Fruit fly (Drosophila melanogaster): ENCODE results near the gene CG14160.

DNA sequence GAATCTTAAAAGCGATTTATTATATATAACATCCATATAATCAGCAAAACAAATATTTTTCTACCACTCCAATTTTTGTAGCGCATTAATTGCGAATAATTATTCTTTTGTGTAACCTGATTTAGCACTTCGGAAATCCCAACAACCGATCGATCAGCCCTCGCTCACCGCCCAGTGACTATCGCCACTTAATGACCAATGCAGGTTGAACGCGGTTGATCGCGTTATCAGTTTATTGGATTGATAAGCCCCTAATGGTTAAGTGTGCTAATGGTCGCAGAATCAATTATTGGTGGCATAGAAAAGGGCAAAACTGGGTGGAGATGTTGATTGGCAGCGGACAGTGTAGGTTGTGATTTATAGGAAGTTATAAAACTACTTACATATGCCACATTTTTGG, 785 bp downstream of the CG14160 start:
- TF ChIP-seq EcR (GFP tag; optimal IDR thresholded peaks at IDR 0.05) (no peak), usp (GFP tag; optimal IDR thresholded peaks at IDR 0.05) (no peak), CG8478 (optimal IDR thresholded peaks at IDR 0.05) (no peak), psq (optimal IDR thresholded peaks at IDR 0.05) (no peak), Dll (optimal IDR thresholded peaks at IDR 0.05) (no peak)

Data from whole organism.